Worm (Caenorhabditis elegans) whole organism, early embryonic: Measurements from ENCODE around the gene hpo-31.

ENCODE experiments used
- B0310.2 ChIP-seq: sonication (generic microtip); optimal IDR thresholded peaks from 2 replicates; lab custom pipeline; 2016; ENCODE audit warnings: mild to moderate bottlenecking, missing genetic modification characterization, missing compliant biosample characterization
- F13C5.2 ChIP-seq: sonication (generic microtip); optimal IDR thresholded peaks from 2 replicates; lab custom pipeline; 2017; ENCODE audit warnings: mild to moderate bottlenecking, missing genetic modification characterization, inconsistent platforms, missing compliant biosample characterization
- aly-1 ChIP-seq: sonication (generic microtip); optimal IDR thresholded peaks from 2 replicates; lab custom pipeline; 2016; ENCODE audit warnings: missing genetic modification characterization, missing compliant biosample characterization
- ama-1 ChIP-seq: fragments of 150-350 bp; optimal IDR thresholded peaks from 2 replicates; lab custom pipeline; 2014
- ceh-13 ChIP-seq: fragments of 200-800 bp; sonication (Bioruptor generic); optimal IDR thresholded peaks from 2 replicates; lab custom pipeline; 2018; ENCODE audit warnings: mild to moderate bottlenecking, missing genetic modification characterization, missing compliant biosample characterization
- ceh-36 ChIP-seq: sonication (generic microtip); optimal IDR thresholded peaks from 2 replicates; lab custom pipeline; 2016; ENCODE audit warnings: missing genetic modification characterization, inconsistent platforms, missing compliant biosample characterization
- ets-7 ChIP-seq: sonication (generic microtip); optimal IDR thresholded peaks from 2 replicates; lab custom pipeline; 2016; ENCODE audit warnings: missing genotype, missing genetic modification characterization, missing compliant biosample characterization
- flt-1 ChIP-seq: fragments of 200-800 bp; sonication (Bioruptor generic); IDR thresholded peaks from 2 replicates; pipeline ENCODE4 v1.3.6; 2022; ENCODE audit warnings: missing genetic modification characterization, missing compliant biosample characterization
- hmbx-1 ChIP-seq: sonication (generic microtip); optimal IDR thresholded peaks from 2 replicates; lab custom pipeline; 2016; ENCODE audit warnings: mild to moderate bottlenecking, missing genetic modification characterization, missing compliant biosample characterization
- hmg-4 ChIP-seq: fragments of 200-800 bp; sonication (Bioruptor generic); optimal IDR thresholded peaks from 2 replicates; lab custom pipeline; 2018; ENCODE audit warnings: mild to moderate bottlenecking, missing genetic modification characterization, missing compliant biosample characterization
- hnd-1 ChIP-seq: sonication (generic microtip); optimal IDR thresholded peaks from 2 replicates; lab custom pipeline; 2016; ENCODE audit warnings: missing genetic modification characterization, missing compliant biosample characterization
- pes-1 ChIP-seq: fragments of 200-800 bp; sonication (Bioruptor generic); IDR thresholded peaks from 2 replicates; pipeline ENCODE4 v1.3.6; 2022; ENCODE audit warnings: missing genetic modification reagents, missing genetic modification characterization, missing compliant biosample characterization
- scrt-1 ChIP-seq: fragments of 200-800 bp; sonication (Bioruptor generic); IDR thresholded peaks from 2 replicates; pipeline ENCODE4 v1.3.6; 2022; ENCODE audit warnings: missing genetic modification characterization, missing compliant biosample characterization
- sea-1 ChIP-seq: fragments of 200-800 bp; sonication (Bioruptor generic); conservative IDR thresholded peaks from 2 replicates; pipeline ENCODE4 v1.3.6; 2022; ENCODE audit warnings: missing genetic modification characterization, missing compliant biosample characterization
- tbx-11 ChIP-seq: fragments of 200-800 bp; sonication (Bioruptor generic); IDR thresholded peaks from 2 replicates; pipeline ENCODE4 v1.3.6; 2022; ENCODE audit warnings: missing genetic modification characterization, missing compliant biosample characterization
- tbx-37 ChIP-seq: fragments of 200-800 bp; sonication (Bioruptor generic); conservative IDR thresholded peaks from 2 replicates; pipeline ENCODE4 v1.3.6; 2022; ENCODE audit warnings: missing genetic modification reagents, missing genetic modification characterization, missing compliant biosample characterization
- tra-4 ChIP-seq: sonication (generic microtip); optimal IDR thresholded peaks from 2 replicates; lab custom pipeline; 2017; ENCODE audit warnings: missing genetic modification characterization, missing compliant biosample characterization

hpo-31 gene

DNA sequence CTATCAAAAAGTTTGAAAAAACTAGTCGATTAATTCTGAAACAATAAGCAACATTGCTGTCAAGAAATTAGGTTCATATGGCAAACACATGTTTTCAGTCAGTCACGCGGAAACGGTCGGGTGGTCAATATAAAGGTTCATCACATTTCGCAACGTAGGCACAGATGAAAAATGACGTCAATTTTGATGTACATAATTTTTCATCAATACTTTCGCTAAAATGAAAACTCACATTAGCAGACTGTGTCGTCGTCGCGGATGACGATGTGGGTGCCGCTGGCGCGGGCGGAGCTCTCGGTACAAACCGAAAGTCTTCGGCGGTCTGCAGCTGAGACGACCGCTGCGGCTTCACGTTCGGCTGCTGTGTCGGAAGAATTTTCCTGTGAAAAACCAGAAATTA lies 18.9 kb upstream of the hpo-31 start, which contains the start of gene swan-2:
Gene swan-2 (minus strand): TSS at position 380 of the 400 bp plus-strand sequence.
- TF ChIP-seq hmbx-1 (tag; lab: Kevin White, UChicago) (no peak), tbx-37 (GFP tag; lab: Robert Waterston, UW) (no peak), tra-4 (tag; lab: Kevin White, UChicago) (no peak), ets-7 (tag; lab: Kevin White, UChicago) (no peak), hnd-1 (tag; lab: Kevin White, UChicago) (no peak), ama-1 (lab: Kevin White, UChicago) (peak; percentile 22), ceh-13 (GFP tag; lab: Kevin White, UChicago) (no peak), sea-1 (GFP tag; lab: Robert Waterston, UW) (0 out of 2 replicates have a peak, but pooled peaks have one; percentile 40)

- TF ChIP-seq pes-1 (GFP tag; lab: Robert Waterston, UW) (no peak), hmg-4 (GFP tag; lab: Kevin White, UChicago) (no peak), tbx-37 (GFP tag; lab: Robert Waterston, UW) (no peak), ets-7 (tag; lab: Kevin White, UChicago) (no peak), hnd-1 (tag; lab: Kevin White, UChicago) (no peak), B0310.2 (tag; lab: Kevin White, UChicago) (no peak), hmbx-1 (tag; lab: Kevin White, UChicago) (no peak), ceh-36 (no peak), tra-4 (tag; lab: Kevin White, UChicago) (no peak), F13C5.2 (tag; lab: Kevin White, UChicago) (no peak), sea-1 (GFP tag; lab: Robert Waterston, UW) (no peak), ceh-13 (GFP tag; lab: Kevin White, UChicago) (no peak), aly-1 (tag; lab: Kevin White, UChicago) (no peak)
Observed at ce11 chrV:13807232-13807631, 15.6 kb upstream of the hpo-31 start, which contains the start of gene swan-1. Gene swan-1 (minus strand): TSS chrV:13807237.

- no peak for TF ChIP-seq ceh-36
- TF ChIP-seq F13C5.2 (tag; lab: Kevin White, UChicago): peak; percentile 44
- TF ChIP-seq hmbx-1 (tag; lab: Kevin White, UChicago): no peak
- no peak for TF ChIP-seq ets-7 (tag; lab: Kevin White, UChicago)
- peak; percentile 88 for TF ChIP-seq hmg-4 (GFP tag; lab: Kevin White, UChicago)
- TF ChIP-seq scrt-1 (GFP tag; lab: Robert Waterston, UW): no peak
- TF ChIP-seq hnd-1 (tag; lab: Kevin White, UChicago): no peak
- no peak for TF ChIP-seq pes-1 (GFP tag; lab: Robert Waterston, UW)
- no peak for TF ChIP-seq B0310.2 (tag; lab: Kevin White, UChicago)
- peak; percentile 63 for TF ChIP-seq aly-1 (tag; lab: Kevin White, UChicago)
- TF ChIP-seq tbx-37 (GFP tag; lab: Robert Waterston, UW): no peak
- no peak for TF ChIP-seq ceh-13 (GFP tag; lab: Kevin White, UChicago)
- TF ChIP-seq tra-4 (tag; lab: Kevin White, UChicago): no peak
- no peak for TF ChIP-seq ama-1 (lab: Kevin White, UChicago)
- no peak for TF ChIP-seq flt-1 (GFP tag; lab: Robert Waterston, UW)
- TF ChIP-seq tbx-11 (GFP tag; lab: Robert Waterston, UW): no peak
- no peak for TF ChIP-seq sea-1 (GFP tag; lab: Robert Waterston, UW)
Observed at ce11 chrV:13808462-13808867, 14.4 kb upstream of the hpo-31 start.

- no peak for TF ChIP-seq tbx-37 (GFP tag; lab: Robert Waterston, UW)
- TF ChIP-seq tra-4 (tag; lab: Kevin White, UChicago): no peak
- TF ChIP-seq aly-1 (tag; lab: Kevin White, UChicago): no peak
- TF ChIP-seq F13C5.2 (tag; lab: Kevin White, UChicago): no peak
- no peak for TF ChIP-seq B0310.2 (tag; lab: Kevin White, UChicago)
- no peak for TF ChIP-seq scrt-1 (GFP tag; lab: Robert Waterston, UW)
- TF ChIP-seq pes-1 (GFP tag; lab: Robert Waterston, UW): no peak
- TF ChIP-seq tbx-11 (GFP tag; lab: Robert Waterston, UW): no peak
- no peak for TF ChIP-seq hmbx-1 (tag; lab: Kevin White, UChicago)
- TF ChIP-seq ama-1 (lab: Kevin White, UChicago): no peak
- no peak for TF ChIP-seq ceh-36
- TF ChIP-seq hmg-4 (GFP tag; lab: Kevin White, UChicago): no peak
- no peak for TF ChIP-seq ets-7 (tag; lab: Kevin White, UChicago)
- no peak for TF ChIP-seq flt-1 (GFP tag; lab: Robert Waterston, UW)
- TF ChIP-seq ceh-13 (GFP tag; lab: Kevin White, UChicago): no peak
- no peak for TF ChIP-seq hnd-1 (tag; lab: Kevin White, UChicago)
Observed at ce11 chrV:13812330-13812729, 10.5 kb upstream of the hpo-31 start.

DNA sequence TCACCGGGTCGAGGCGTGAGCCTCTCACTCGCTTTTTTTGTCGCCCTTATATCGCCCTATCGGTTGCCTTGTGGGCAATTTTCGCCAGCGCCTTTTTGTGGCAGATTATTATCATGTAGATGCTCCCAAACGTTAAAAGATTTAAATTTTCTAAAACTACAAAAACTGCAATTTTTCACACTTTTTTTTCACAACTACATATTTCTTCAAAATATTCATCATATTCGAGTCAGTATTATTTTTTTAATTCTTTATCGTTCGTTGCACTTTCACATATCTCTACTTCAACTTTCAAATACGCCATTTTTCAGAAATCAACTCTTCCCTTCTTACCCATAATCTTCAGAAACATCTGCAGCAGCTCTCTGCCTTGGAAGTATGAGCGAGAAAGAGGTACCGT lies 9.9 kb upstream of the hpo-31 start, which contains the start of gene ceh-24:
Gene ceh-24 (plus strand): TSS at position 301 of the 400 bp plus-strand sequence.
- no peak for TF ChIP-seq flt-1 (GFP tag; lab: Robert Waterston, UW)
- TF ChIP-seq ceh-36: no peak
- TF ChIP-seq hnd-1 (tag; lab: Kevin White, UChicago): no peak
- TF ChIP-seq ceh-13 (GFP tag; lab: Kevin White, UChicago): no peak
- TF ChIP-seq aly-1 (tag; lab: Kevin White, UChicago): no peak
- TF ChIP-seq tbx-37 (GFP tag; lab: Robert Waterston, UW): no peak
- no peak for TF ChIP-seq scrt-1 (GFP tag; lab: Robert Waterston, UW)
- TF ChIP-seq ets-7 (tag; lab: Kevin White, UChicago): no peak
- no peak for TF ChIP-seq tra-4 (tag; lab: Kevin White, UChicago)
- no peak for TF ChIP-seq B0310.2 (tag; lab: Kevin White, UChicago)
- no peak for TF ChIP-seq F13C5.2 (tag; lab: Kevin White, UChicago)
- TF ChIP-seq sea-1 (GFP tag; lab: Robert Waterston, UW): no peak
- no peak for TF ChIP-seq ama-1 (lab: Kevin White, UChicago)

DNA sequence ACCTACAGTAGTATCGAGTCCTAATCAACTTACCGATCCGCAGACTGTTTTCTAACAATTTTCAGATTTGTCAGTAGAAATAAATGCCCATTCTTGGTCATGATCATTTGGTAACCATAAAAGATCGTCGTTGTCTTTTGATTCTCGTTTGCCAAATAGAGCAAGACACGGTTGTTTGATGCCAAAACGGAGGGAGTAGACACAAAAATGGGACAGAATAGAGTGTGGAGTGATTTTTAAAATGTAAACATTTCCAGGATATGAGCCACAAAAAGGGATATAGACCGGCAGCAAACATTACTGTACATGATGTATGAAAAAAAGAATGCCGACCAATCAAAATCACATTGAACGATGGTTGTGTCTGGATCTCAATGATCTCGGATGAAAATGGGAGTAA lies 6.0 kb upstream of the hpo-31 start, which contains the start of gene F55B12.2:
Gene F55B12.2 (minus strand): TSS at position 101 of the 400 bp plus-strand sequence.
- TF ChIP-seq ets-7 (tag; lab: Kevin White, UChicago) (no peak), F13C5.2 (tag; lab: Kevin White, UChicago) (no peak), ama-1 (lab: Kevin White, UChicago) (no peak), B0310.2 (tag; lab: Kevin White, UChicago) (no peak), sea-1 (GFP tag; lab: Robert Waterston, UW) (no peak), scrt-1 (GFP tag; lab: Robert Waterston, UW) (no peak), tbx-11 (GFP tag; lab: Robert Waterston, UW) (no peak), ceh-13 (GFP tag; lab: Kevin White, UChicago) (no peak), tbx-37 (GFP tag; lab: Robert Waterston, UW) (no peak), hmbx-1 (tag; lab: Kevin White, UChicago) (no peak), tra-4 (tag; lab: Kevin White, UChicago) (no peak), flt-1 (GFP tag; lab: Robert Waterston, UW) (no peak), aly-1 (tag; lab: Kevin White, UChicago) (no peak), ceh-36 (no peak), hmg-4 (GFP tag; lab: Kevin White, UChicago) (no peak)
